Worm (Caenorhabditis elegans) whole organism, young adult: ENCODE results near the gene F36G9.7.

ENCODE experiments used
- F57C9.4 ChIP-seq: sonication (generic microtip); optimal IDR thresholded peaks from 2 replicates; lab custom pipeline; 2017; ENCODE audit warnings: mild to moderate bottlenecking, missing genetic modification characterization, missing compliant biosample characterization
- ama-1 ChIP-seq, 3 experiments: fragments of 150-350 bp in 1 of 3; sonication (generic microtip) in 2 of 3; optimal IDR thresholded peaks; 2 replicates each; lab custom pipeline; 2014 to 2018; ENCODE audit warnings: missing biosample characterization in 2 of 3, missing genetic modification characterization in 2 of 3, missing genetic modification reagents in 2 of 3
- sptf-2 ChIP-seq: fragments of 200-800 bp; sonication (Bioruptor generic); optimal IDR thresholded peaks from 2 replicates; lab custom pipeline; 2018; ENCODE audit warnings: mild to moderate bottlenecking, missing genetic modification characterization, missing compliant biosample characterization

ce11 chrV:15954932-15955331 lies 14.6 kb downstream of the F36G9.7 start, which contains the start of gene srw-57:
- TF ChIP-seq ama-1 (optimal IDR thresholded peaks at IDR 0.05; lab: Kevin White, UChicago) (no peak), ama-1 (GFP tag; optimal IDR thresholded peaks at IDR 0.05; lab: Kevin White, UChicago) (no peak), sptf-2 (no peak), F57C9.4 (tag; lab: Kevin White, UChicago) (no peak)
